Worm (Caenorhabditis elegans) whole organism, L4/young adult: ENCODE data around the gene unc-46.
A peak's percentile ranks its signal among the peaks of the same experiment; 100 is the strongest.

Experiments used
- dao-5 ChIP-seq: sonication (generic microtip); optimal IDR thresholded peaks from 2 replicates; lab custom pipeline; 2016; ENCODE audit warnings: missing genotype, missing genetic modification characterization, moderate library complexity, missing compliant biosample characterization
- him-1 ChIP-seq: sonication (generic microtip); optimal IDR thresholded peaks from 2 replicates; lab custom pipeline; 2016; ENCODE audit warnings: missing genotype, missing genetic modification reagents, missing genetic modification characterization, missing compliant biosample characterization

- TF ChIP-seq him-1 (tag; lab: Kevin White, UChicago) (peak; percentile 37), dao-5 (tag; lab: Kevin White, UChicago) (no peak)
Observed at ce11 chrV:5064761-5065421, 33.9 kb downstream of the unc-46 start, which contains the start of gene mlk-1.
